Fruit fly (Drosophila melanogaster) S2 (cell line): ENCODE results near the gene Ada3.

Experiments
- CG8478 ChIP-seq: fragments of >200 bp; optimal IDR thresholded peaks from 2 replicates; lab custom pipeline; 2018
- CTCF ChIP-seq, 2 experiments: fragments of >200 bp; optimal IDR thresholded peaks; 2 replicates each; lab custom pipeline; 2018

dm6 chrX:18130168-18130567, 44.6 kb downstream of the Ada3 start, which contains the start of gene CG43133:
- TF ChIP-seq CTCF (optimal IDR thresholded peaks at IDR 0.05; lab: Kevin White, UChicago) (no peak), CG8478 (lab: Kevin White, UChicago) (no peak)
